Fruit fly (Drosophila melanogaster) whole organism, adult: Measurements from ENCODE around the gene CG33003.

Experiments used
- CG11617 ChIP-seq: fragments of 200-800 bp; sonication (Bioruptor generic); optimal IDR thresholded peaks from 2 replicates; lab custom pipeline; 2017; ENCODE audit warnings: mild to moderate bottlenecking, missing biosample characterization, missing genetic modification reagents, missing genetic modification characterization
- CG12768 ChIP-seq: fragments of 200-800 bp; sonication (Bioruptor generic); optimal IDR thresholded peaks from 2 replicates; lab custom pipeline; 2017; ENCODE audit warnings: missing biosample characterization, missing genetic modification characterization, mild to moderate bottlenecking, moderate library complexity, missing genetic modification reagents
- CG14711 ChIP-seq: fragments of 200-800 bp; sonication (Bioruptor generic); optimal IDR thresholded peaks from 2 replicates; lab custom pipeline; 2018; ENCODE audit warnings: missing biosample characterization, mild to moderate bottlenecking, missing genetic modification characterization, moderate library complexity
- CG1620 ChIP-seq: fragments of 200-800 bp; sonication (Bioruptor generic); optimal IDR thresholded peaks from 2 replicates; lab custom pipeline; 2016; ENCODE audit warnings: missing biosample characterization, missing genetic modification characterization
- CG33017 ChIP-seq: fragments of 200-800 bp; sonication (Bioruptor generic); optimal IDR thresholded peaks from 2 replicates; lab custom pipeline; 2018; ENCODE audit warnings: missing biosample characterization, mild to moderate bottlenecking, missing genetic modification characterization, moderate library complexity
- CG5204 ChIP-seq: fragments of 200-800 bp; sonication (Bioruptor generic); optimal IDR thresholded peaks from 2 replicates; lab custom pipeline; 2016; ENCODE audit warnings: missing biosample characterization, missing genetic modification characterization
- CG7045 ChIP-seq: fragments of 200-800 bp; sonication (Bioruptor generic); optimal IDR thresholded peaks from 2 replicates; lab custom pipeline; 2017; ENCODE audit warnings: missing biosample characterization, mild to moderate bottlenecking, missing genetic modification characterization
- CG7101 ChIP-seq: fragments of 200-800 bp; sonication (Bioruptor generic); optimal IDR thresholded peaks from 2 replicates; lab custom pipeline; 2018; ENCODE audit warnings: missing biosample characterization, mild to moderate bottlenecking, missing genetic modification characterization, moderate library complexity
- Clk ChIP-seq: fragments of 200-800 bp; sonication (Bioruptor generic); optimal IDR thresholded peaks from 2 replicates; lab custom pipeline; 2017; ENCODE audit warnings: missing biosample characterization, missing genetic modification characterization
- Crg-1 ChIP-seq: fragments of 200-800 bp; sonication (Bioruptor generic); optimal IDR thresholded peaks from 2 replicates; lab custom pipeline; 2016; ENCODE audit warnings: missing biosample characterization, missing genetic modification characterization
- Hr96 ChIP-seq: fragments of 200-800 bp; sonication (Bioruptor generic); optimal IDR thresholded peaks from 2 replicates; lab custom pipeline; 2016; ENCODE audit warnings: missing biosample characterization, missing genetic modification characterization
- Mnt ChIP-seq: fragments of 200-800 bp; sonication (Bioruptor generic); optimal IDR thresholded peaks from 2 replicates; lab custom pipeline; 2016; ENCODE audit warnings: missing biosample characterization, mild to moderate bottlenecking, missing genetic modification characterization
- bab1 ChIP-seq: fragments of 200-800 bp; sonication (Bioruptor generic); optimal IDR thresholded peaks from 3 replicates; lab custom pipeline; 2019; ENCODE audit warnings: missing biosample characterization, mild to moderate bottlenecking, missing genetic modification characterization, moderate library complexity
- cic ChIP-seq: fragments of 200-800 bp; sonication (Bioruptor generic); optimal IDR thresholded peaks from 2 replicates; lab custom pipeline; 2017; ENCODE audit warnings: missing biosample characterization, mild to moderate bottlenecking, missing genetic modification characterization, moderate library complexity
- cnc ChIP-seq, 2 experiments: fragments of >200 bp; optimal IDR thresholded peaks; 2 replicates each; lab custom pipeline; 2017
- kay ChIP-seq: fragments of 200-800 bp; sonication (Bioruptor generic); peaks from one replicate; lab custom pipeline; 2016; ENCODE audit warnings: missing biosample characterization, missing genetic modification characterization, borderline replicate concordance
- ovo ChIP-seq: fragments of 200-800 bp; sonication (Bioruptor generic); optimal IDR thresholded peaks from 2 replicates; lab custom pipeline; 2016; ENCODE audit warnings: missing biosample characterization, missing genetic modification characterization
- pad ChIP-seq: fragments of 200-800 bp; sonication (Bioruptor generic); optimal IDR thresholded peaks from 3 replicates; lab custom pipeline; 2017; ENCODE audit warnings: missing biosample characterization, missing genetic modification characterization, mild to moderate bottlenecking, moderate library complexity, missing genetic modification reagents
- tj ChIP-seq: fragments of 200-800 bp; sonication (Bioruptor generic); optimal IDR thresholded peaks from 3 replicates; lab custom pipeline; 2017; ENCODE audit warnings: missing biosample characterization, mild to moderate bottlenecking, missing genetic modification characterization, moderate library complexity
- toe ChIP-seq: fragments of 200-800 bp; sonication (Bioruptor generic); optimal IDR thresholded peaks from 2 replicates; lab custom pipeline; 2016; ENCODE audit warnings: missing biosample characterization, missing genetic modification characterization

Gene CG33003

dm6 chr2L:4364914-4365313, 35.8 kb upstream of the CG33003 start:
- TF ChIP-seq Clk (GFP tag; lab: Kevin White, UChicago) = no peak
- no peak for TF ChIP-seq cic (GFP tag; lab: Kevin White, UChicago)
- no peak for TF ChIP-seq tj (GFP tag; lab: Kevin White, UChicago)
- no peak for TF ChIP-seq Mnt (GFP tag; lab: Kevin White, UChicago)
- no peak for TF ChIP-seq CG33017
- no peak for TF ChIP-seq CG1620 (GFP tag; lab: Kevin White, UChicago)
- TF ChIP-seq CG5204 (GFP tag; lab: Kevin White, UChicago) = no peak
- TF ChIP-seq Crg-1 (GFP tag; lab: Kevin White, UChicago) = no peak
- TF ChIP-seq bab1 = no peak
- TF ChIP-seq pad = no peak
- no peak for TF ChIP-seq CG14711 (tag; lab: Kevin White, UChicago)
- no peak for TF ChIP-seq toe (GFP tag; lab: Kevin White, UChicago)
- TF ChIP-seq CG7045 (GFP tag; lab: Kevin White, UChicago) = no peak
- TF ChIP-seq CG11617 (GFP tag; lab: Kevin White, UChicago) = no peak
- no peak for TF ChIP-seq cnc (optimal IDR thresholded peaks at IDR 0.05; lab: Kevin White, UChicago)
- TF ChIP-seq CG7101 (tag; lab: Kevin White, UChicago) = no peak
- TF ChIP-seq CG12768 = no peak

dm6 chr2L:4365792-4366326, 34.9 kb upstream of the CG33003 start:
- TF ChIP-seq cic (GFP tag; lab: Kevin White, UChicago) (no peak), Mnt (GFP tag; lab: Kevin White, UChicago) (no peak)

DNA sequence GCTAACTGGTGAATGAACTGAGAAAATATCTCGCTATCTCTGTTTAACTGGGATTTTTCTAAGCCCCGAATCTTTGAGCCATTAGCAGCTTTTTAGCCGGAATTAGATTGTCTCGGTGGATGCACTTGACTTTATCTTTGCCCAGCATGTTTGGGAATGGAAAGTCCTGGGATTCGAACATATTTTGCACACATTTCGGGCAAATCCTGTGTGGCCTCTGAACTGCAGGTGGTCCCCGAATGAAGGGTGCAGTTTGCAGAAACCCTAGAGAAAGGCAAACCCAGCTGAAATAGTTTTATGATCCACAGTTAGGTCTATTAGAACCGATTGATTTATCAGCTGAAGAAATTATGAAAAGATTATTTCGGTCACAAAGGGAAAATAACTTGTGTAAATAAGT, 34.1 kb upstream of the CG33003 start:
- TF ChIP-seq pad (no peak), toe (GFP tag; lab: Kevin White, UChicago) (no peak), cnc (optimal IDR thresholded peaks at IDR 0.05; lab: Kevin White, UChicago) (no peak), Hr96 (GFP tag; lab: Kevin White, UChicago) (no peak), kay (GFP tag; lab: Kevin White, UChicago) (no peak), Mnt (GFP tag; lab: Kevin White, UChicago) (no peak), Clk (GFP tag; lab: Kevin White, UChicago) (no peak), CG7045 (GFP tag; lab: Kevin White, UChicago) (no peak), CG12768 (no peak), tj (GFP tag; lab: Kevin White, UChicago) (no peak), Crg-1 (GFP tag; lab: Kevin White, UChicago) (no peak), bab1 (no peak), CG14711 (tag; lab: Kevin White, UChicago) (no peak), CG11617 (GFP tag; lab: Kevin White, UChicago) (no peak), CG5204 (GFP tag; lab: Kevin White, UChicago) (no peak), CG7101 (tag; lab: Kevin White, UChicago) (no peak), ovo (GFP tag; lab: Kevin White, UChicago) (no peak), CG33017 (no peak), cic (GFP tag; lab: Kevin White, UChicago) (no peak), CG1620 (GFP tag; lab: Kevin White, UChicago) (no peak)

DNA sequence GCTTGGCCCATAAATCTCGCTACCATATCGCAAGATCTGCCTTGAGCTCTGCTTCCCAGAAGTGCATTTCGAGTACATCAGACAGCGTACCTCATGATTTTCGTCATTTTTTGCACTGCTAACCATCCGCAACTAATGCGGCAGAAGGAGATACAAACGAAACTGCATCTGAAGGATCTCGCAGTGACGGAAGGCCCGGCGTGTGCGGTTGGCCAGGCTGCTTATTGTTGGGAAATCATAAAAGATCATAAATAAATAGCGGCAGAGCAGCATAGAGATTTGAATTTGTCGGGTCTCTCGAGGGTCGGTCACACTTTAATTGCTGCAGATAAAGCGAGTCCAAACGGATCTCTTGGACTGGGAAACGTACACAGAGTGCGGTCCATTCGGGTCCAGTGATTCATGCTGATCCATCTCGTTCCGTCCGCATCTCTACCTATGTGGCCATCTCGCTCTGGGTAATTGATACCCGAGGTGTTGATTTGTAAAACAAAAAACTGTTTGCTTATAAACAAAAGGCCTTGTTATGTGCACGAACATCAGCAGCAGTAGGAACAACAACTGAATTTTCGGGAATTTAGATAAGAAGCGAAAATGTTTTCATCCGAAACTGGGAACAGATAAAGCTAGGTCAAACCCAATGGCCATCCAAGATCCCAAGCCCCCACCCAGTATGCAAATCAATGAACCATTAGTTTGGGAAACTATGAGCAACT, 32.0 kb upstream of the CG33003 start:
- no peak for TF ChIP-seq pad
- TF ChIP-seq toe (GFP tag; lab: Kevin White, UChicago) = no peak
- no peak for TF ChIP-seq CG7101 (tag; lab: Kevin White, UChicago)
- no peak for TF ChIP-seq CG12768
- no peak for TF ChIP-seq kay (GFP tag; lab: Kevin White, UChicago)
- TF ChIP-seq ovo (GFP tag; lab: Kevin White, UChicago) = no peak
- TF ChIP-seq Hr96 (GFP tag; lab: Kevin White, UChicago) = no peak
- TF ChIP-seq Crg-1 (GFP tag; lab: Kevin White, UChicago) = no peak
- TF ChIP-seq CG14711 (tag; lab: Kevin White, UChicago) = no peak

DNA sequence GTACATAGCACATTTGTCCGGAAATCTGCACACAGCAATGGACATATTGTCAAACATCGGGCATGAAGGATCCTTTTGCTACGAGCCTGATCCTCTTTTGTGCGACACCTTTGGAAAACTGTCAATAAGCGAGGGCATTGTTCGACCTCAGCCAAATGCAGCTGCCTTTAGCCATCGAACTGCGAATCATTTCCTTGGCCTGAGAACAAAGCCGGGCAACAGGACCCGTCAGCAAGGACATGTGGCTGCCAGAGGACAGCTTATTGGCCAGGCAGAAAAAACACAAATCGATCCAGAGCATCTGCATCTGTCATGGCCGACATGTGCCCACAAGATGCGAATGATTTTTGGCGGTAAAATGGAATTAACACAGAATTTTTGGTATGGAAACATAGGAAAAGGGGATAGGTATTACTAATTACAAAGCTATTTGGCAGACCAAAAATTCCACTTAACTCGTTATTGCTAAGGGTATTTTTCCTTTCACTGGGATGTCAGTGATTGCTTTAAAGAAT, 30.7 kb upstream of the CG33003 start:
- TF ChIP-seq CG7101 (tag; lab: Kevin White, UChicago) (no peak), CG5204 (GFP tag; lab: Kevin White, UChicago) (no peak), bab1 (no peak), ovo (GFP tag; lab: Kevin White, UChicago) (no peak), tj (GFP tag; lab: Kevin White, UChicago) (no peak), Hr96 (GFP tag; lab: Kevin White, UChicago) (no peak), pad (no peak), toe (GFP tag; lab: Kevin White, UChicago) (no peak), CG7045 (GFP tag; lab: Kevin White, UChicago) (no peak), Crg-1 (GFP tag; lab: Kevin White, UChicago) (no peak), kay (GFP tag; lab: Kevin White, UChicago) (no peak), CG14711 (tag; lab: Kevin White, UChicago) (no peak), CG11617 (GFP tag; lab: Kevin White, UChicago) (no peak), CG12768 (no peak)

- no peak for TF ChIP-seq Crg-1 (GFP tag; lab: Kevin White, UChicago)
- TF ChIP-seq CG11617 (GFP tag; lab: Kevin White, UChicago) = no peak
- no peak for TF ChIP-seq CG12768
- TF ChIP-seq cic (GFP tag; lab: Kevin White, UChicago) = no peak
- TF ChIP-seq CG5204 (GFP tag; lab: Kevin White, UChicago) = no peak
- TF ChIP-seq CG14711 (tag; lab: Kevin White, UChicago) = no peak
- no peak for TF ChIP-seq ovo (GFP tag; lab: Kevin White, UChicago)
- TF ChIP-seq Clk (GFP tag; lab: Kevin White, UChicago) = no peak
- no peak for TF ChIP-seq Hr96 (GFP tag; lab: Kevin White, UChicago)
- TF ChIP-seq Mnt (GFP tag; lab: Kevin White, UChicago) = no peak
- TF ChIP-seq toe (GFP tag; lab: Kevin White, UChicago) = no peak
Measured at dm6 chr2L:4370592-4370991, 30.2 kb upstream of the CG33003 start.
